Worm (Caenorhabditis elegans): ENCODE measurements around the gene T03F6.3.

The T03F6.3 gene

ce11 chrIII:13409498-13409897, 20.3 kb downstream of the T03F6.3 start, which contains the start of gene myo-6:
Gene myo-6, plus strand, starts transcription at chrIII:13409798.
- no peak for TF ChIP-seq lin-13 (GFP tag; optimal IDR thresholded peaks at IDR 0.05)
- no peak for TF ChIP-seq sma-9 (GFP tag; optimal IDR thresholded peaks at IDR 0.05)
- no peak for TF ChIP-seq sma-9 (tag; optimal IDR thresholded peaks at IDR 0.05)
- TF ChIP-seq ama-1 (optimal IDR thresholded peaks at IDR 0.05) = no peak
- no peak for TF ChIP-seq C34F6.9 (tag; optimal IDR thresholded peaks at IDR 0.05)
- TF ChIP-seq nhr-11 (tag; optimal IDR thresholded peaks at IDR 0.05) = no peak

ce11 chrIII:13411202-13411601, 22.0 kb downstream of the T03F6.3 start:
- TF ChIP-seq nhr-6 (tag; optimal IDR thresholded peaks at IDR 0.05) (no peak), blmp-1 (tag; optimal IDR thresholded peaks at IDR 0.05; ENCODE audit: insufficient read depth) (no peak), fos-1 (tag; optimal IDR thresholded peaks at IDR 0.05) (peak; percentile 24), egl-27 (tag; optimal IDR thresholded peaks at IDR 0.05) (no peak), skn-1 (tag; optimal IDR thresholded peaks at IDR 0.05) (no peak), nhr-129 (tag; optimal IDR thresholded peaks at IDR 0.05) (no peak), nhr-23 (tag; optimal IDR thresholded peaks at IDR 0.05) (no peak)

- TF ChIP-seq sma-3 (GFP tag; optimal IDR thresholded peaks at IDR 0.05) = no peak
- TF ChIP-seq ceh-82 (tag; optimal IDR thresholded peaks at IDR 0.05) = no peak
- no peak for TF ChIP-seq sem-4 (tag; optimal IDR thresholded peaks at IDR 0.05)
- TF ChIP-seq nhr-77 (tag; optimal IDR thresholded peaks at IDR 0.05) = no peak
- TF ChIP-seq lin-39 (tag; optimal IDR thresholded peaks at IDR 0.05) = no peak
- no peak for TF ChIP-seq ztf-4 (tag; optimal IDR thresholded peaks at IDR 0.05)
- no peak for TF ChIP-seq dmd-4 (tag; optimal IDR thresholded peaks at IDR 0.05)
- no peak for TF ChIP-seq egl-27 (tag; optimal IDR thresholded peaks at IDR 0.05)
- TF ChIP-seq nhr-25 (tag; optimal IDR thresholded peaks at IDR 0.05) = no peak
- no peak for TF ChIP-seq ZK546.5 (tag; optimal IDR thresholded peaks at IDR 0.05)
Observed at ce11 chrIII:13418975-13419374, 29.8 kb downstream of the T03F6.3 start.

DNA sequence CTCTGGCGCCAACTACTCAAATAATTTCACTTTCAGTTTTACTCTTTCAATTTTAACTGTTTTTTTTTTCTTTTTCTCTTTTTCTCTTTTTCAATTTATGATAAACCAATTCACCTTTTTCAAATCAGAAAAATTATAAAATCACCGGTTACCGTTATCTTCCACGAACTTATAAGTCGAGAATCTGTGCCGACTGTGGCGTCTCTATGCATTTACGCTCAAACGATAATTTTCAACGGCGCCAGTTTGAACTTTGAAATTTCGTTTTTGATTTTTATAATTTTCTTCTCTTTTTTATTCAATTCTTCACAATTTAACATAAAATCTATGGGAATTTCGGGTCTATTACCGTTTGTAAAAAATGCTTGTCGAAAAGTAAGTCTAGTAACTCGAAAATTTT, 34.2 kb downstream of the T03F6.3 start, which contains the start of gene exo-1:
Gene exo-1 (plus strand): TSS at position 101 of the 400 bp plus-strand sequence.
- TF ChIP-seq blmp-1 (tag; optimal IDR thresholded peaks at IDR 0.05; ENCODE audit: insufficient read depth) (peak; percentile 21), dmd-4 (tag; optimal IDR thresholded peaks at IDR 0.05) (no peak), zag-1 (tag; optimal IDR thresholded peaks at IDR 0.05) (peak; percentile 1), nhr-25 (tag; optimal IDR thresholded peaks at IDR 0.05) (peak; percentile 63), nhr-12 (tag; optimal IDR thresholded peaks at IDR 0.05) (no peak), C34F6.9 (tag; optimal IDR thresholded peaks at IDR 0.05) (peak; percentile 41), lsy-2 (tag; optimal IDR thresholded peaks at IDR 0.05) (peak in 1 of 2 experiments; percentile 77), nhr-129 (tag; optimal IDR thresholded peaks at IDR 0.05) (peak; percentile 70), R02D3.7 (tag; optimal IDR thresholded peaks at IDR 0.05) (no peak), fos-1 (tag; optimal IDR thresholded peaks at IDR 0.05) (peak; percentile 63), sma-9 (GFP tag; optimal IDR thresholded peaks at IDR 0.05) (peak; percentile 26), sma-9 (tag; optimal IDR thresholded peaks at IDR 0.05) (no peak), unc-39 (tag; optimal IDR thresholded peaks at IDR 0.05) (no peak), sem-4 (tag; optimal IDR thresholded peaks at IDR 0.05) (no peak), ZK546.5 (tag; optimal IDR thresholded peaks at IDR 0.05) (no peak), snpc-4 (tag; optimal IDR thresholded peaks at IDR 0.05) (peak; percentile 53), unc-55 (GFP tag; optimal IDR thresholded peaks at IDR 0.05) (peak; percentile 87), ztf-11 (tag; optimal IDR thresholded peaks at IDR 0.05) (no peak), lin-13 (GFP tag; optimal IDR thresholded peaks at IDR 0.05) (peak; percentile 75), ztf-1 (GFP tag; conservative IDR thresholded peaks at IDR 0.05) (no peak), ceh-16 (tag; optimal IDR thresholded peaks at IDR 0.05) (no peak), ceh-82 (tag; optimal IDR thresholded peaks at IDR 0.05) (no peak), unc-62 (GFP tag; optimal IDR thresholded peaks at IDR 0.05) (no peak), crh-2 (tag; optimal IDR thresholded peaks at IDR 0.05) (peak; percentile 66), gmeb-1 (tag; optimal IDR thresholded peaks at IDR 0.05) (peak; percentile 91), sma-3 (GFP tag; optimal IDR thresholded peaks at IDR 0.05) (peak; percentile 70), ama-1 (optimal IDR thresholded peaks at IDR 0.05) (no peak), mbf-1 (tag; optimal IDR thresholded peaks at IDR 0.05) (no peak), Y55F3AM.14 (GFP tag; optimal IDR thresholded peaks at IDR 0.05) (no peak)
